Fruit fly (Drosophila melanogaster) whole organism, embryonic: ENCODE measurements around the gene ss.

ENCODE experiments used
- Adf1 ChIP-seq: fragments of 200-800 bp; sonication (Bioruptor generic); IDR thresholded peaks from 2 replicates; pipeline ENCODE4 v1.3.6; 2022; ENCODE audit warnings: missing biosample characterization, missing genetic modification characterization
- Atf-2 ChIP-seq: fragments of 200-800 bp; sonication (Bioruptor generic); optimal IDR thresholded peaks from 2 replicates; lab custom pipeline; 2016; ENCODE audit warnings: missing biosample characterization, missing genetic modification characterization
- CG11247 ChIP-seq: fragments of 200-800 bp; sonication (Bioruptor generic); IDR thresholded peaks from 2 replicates; pipeline ENCODE4 v1.3.6; 2022; ENCODE audit warnings: missing biosample characterization, missing genetic modification characterization
- CG12071 ChIP-seq: fragments of 200-800 bp; sonication (Bioruptor generic); optimal IDR thresholded peaks from 3 replicates; lab custom pipeline; 2018; ENCODE audit warnings: missing biosample characterization, mild to moderate bottlenecking, missing genetic modification characterization
- CG13123 ChIP-seq: fragments of 200-800 bp; sonication (Bioruptor generic); optimal IDR thresholded peaks from 2 replicates; lab custom pipeline; 2016; ENCODE audit warnings: missing biosample characterization, missing genetic modification characterization
- CG13296 ChIP-seq: fragments of 200-800 bp; sonication (Bioruptor generic); optimal IDR thresholded peaks from 3 replicates; lab custom pipeline; 2018; ENCODE audit warnings: missing biosample characterization, mild to moderate bottlenecking, missing genetic modification characterization
- CG14710 ChIP-seq: fragments of 200-800 bp; sonication (Bioruptor generic); optimal IDR thresholded peaks from 3 replicates; lab custom pipeline; 2019; ENCODE audit warnings: missing biosample characterization, mild to moderate bottlenecking, missing genetic modification characterization, moderate library complexity
- CG14965 ChIP-seq: fragments of 200-800 bp; sonication (Bioruptor generic); optimal IDR thresholded peaks from 2 replicates; lab custom pipeline; 2016; ENCODE audit warnings: missing biosample characterization, missing genetic modification characterization, borderline replicate concordance
- CG1602 ChIP-seq: fragments of 200-800 bp; sonication (Bioruptor generic); optimal IDR thresholded peaks from 3 replicates; lab custom pipeline; 2016; ENCODE audit warnings: missing biosample characterization, missing genetic modification characterization
- CG16813 ChIP-seq: fragments of 200-800 bp; sonication (Bioruptor generic); IDR thresholded peaks from 3 replicates; pipeline ENCODE4 v1.3.6; 2022; ENCODE audit warnings: missing biosample characterization, missing genetic modification characterization; ENCODE audit not compliant: partially characterized antibody
- CG30431 ChIP-seq: fragments of 200-800 bp; sonication (Bioruptor generic); optimal IDR thresholded peaks from 2 replicates; lab custom pipeline; 2017; ENCODE audit warnings: missing biosample characterization, missing genetic modification characterization
- CG33213 ChIP-seq: fragments of 200-800 bp; sonication (Bioruptor generic); optimal IDR thresholded peaks from 3 replicates; lab custom pipeline; 2016; ENCODE audit warnings: missing biosample characterization, missing genetic modification characterization
- CG34422 ChIP-seq: fragments of 200-800 bp; sonication (Bioruptor generic); IDR thresholded peaks from 3 replicates; pipeline ENCODE4 v1.3.6; 2022; ENCODE audit warnings: missing biosample characterization, missing genetic modification characterization
- CG3995 ChIP-seq: fragments of 200-800 bp; sonication (Bioruptor generic); optimal IDR thresholded peaks from 3 replicates; lab custom pipeline; 2016; ENCODE audit warnings: missing biosample characterization, missing genetic modification characterization
- CG4360 ChIP-seq: fragments of 200-800 bp; sonication (Bioruptor generic); IDR thresholded peaks from 2 replicates; pipeline ENCODE4 v1.3.6; 2022; ENCODE audit warnings: missing biosample characterization, missing genetic modification characterization
- CG6254 ChIP-seq: fragments of 200-800 bp; sonication (Bioruptor generic); optimal IDR thresholded peaks from 3 replicates; lab custom pipeline; 2017; ENCODE audit warnings: mild to moderate bottlenecking, missing biosample characterization, missing genetic modification reagents, missing genetic modification characterization
- CG6765 ChIP-seq: fragments of 200-800 bp; sonication (Bioruptor generic); optimal IDR thresholded peaks from 3 replicates; lab custom pipeline; 2017; ENCODE audit warnings: missing biosample characterization, mild to moderate bottlenecking, missing genetic modification characterization
- Dek ChIP-seq: fragments of 200-800 bp; sonication (Bioruptor generic); optimal IDR thresholded peaks from 3 replicates; lab custom pipeline; 2019; ENCODE audit warnings: missing biosample characterization, mild to moderate bottlenecking, missing genetic modification characterization, moderate library complexity
- Elba2 ChIP-seq: fragments of 200-800 bp; sonication (Bioruptor generic); optimal IDR thresholded peaks from 3 replicates; lab custom pipeline; 2016; ENCODE audit warnings: missing biosample characterization, missing genetic modification characterization
- Gsc ChIP-seq: fragments of 200-800 bp; sonication (Bioruptor generic); IDR thresholded peaks from 2 replicates; pipeline ENCODE4 v1.3.6; 2022; ENCODE audit warnings: missing biosample characterization, missing genetic modification characterization
- H2.0 ChIP-seq: fragments of 200-800 bp; sonication (Bioruptor generic); IDR thresholded peaks from 2 replicates; pipeline ENCODE4 v1.3.6; 2022; ENCODE audit warnings: missing biosample characterization, missing genetic modification characterization
- Hmx ChIP-seq: fragments of 200-800 bp; sonication (Bioruptor generic); optimal IDR thresholded peaks from 2 replicates; lab custom pipeline; 2016; ENCODE audit warnings: missing biosample characterization, missing genetic modification characterization
- Med ChIP-seq: fragments of 200-800 bp; sonication (Bioruptor generic); peaks from one replicate; lab custom pipeline; 2016; ENCODE audit warnings: missing biosample characterization, missing genetic modification characterization, mild to moderate bottlenecking, inconsistent platforms, moderate library complexity
- Mrtf ChIP-seq: fragments of 200-800 bp; sonication (Bioruptor generic); IDR thresholded peaks from 3 replicates; pipeline ENCODE4 v1.3.6; 2022; ENCODE audit warnings: missing biosample characterization, missing genetic modification characterization
- Rfx ChIP-seq: fragments of 200-800 bp; sonication (Bioruptor generic); IDR thresholded peaks from 2 replicates; pipeline ENCODE4 v1.3.6; 2022; ENCODE audit warnings: missing biosample characterization, missing genetic modification characterization
- Sin3A ChIP-seq: fragments of >200 bp; optimal IDR thresholded peaks from 2 replicates; lab custom pipeline; 2018
- Sry-δ ChIP-seq: fragments of 200-800 bp; sonication (Bioruptor generic); optimal IDR thresholded peaks from 2 replicates; lab custom pipeline; 2016; ENCODE audit warnings: missing biosample characterization, missing genetic modification characterization
- Stat92E ChIP-seq, 3 experiments: fragments of >200 bp in 2 of 3; fragments of 200-800 bp in 1 of 3; sonication (Bioruptor generic) in 1 of 3; optimal IDR thresholded peaks; 2 replicates each; lab custom pipeline; 2017 to 2019; ENCODE audit warnings: missing biosample characterization in 3 of 3, missing genetic modification characterization in 3 of 3, mild to moderate bottlenecking in 1 of 3, moderate library complexity in 1 of 3
- YL-1 ChIP-seq: fragments of 200-800 bp; sonication (Bioruptor generic); optimal IDR thresholded peaks from 3 replicates; lab custom pipeline; 2017; ENCODE audit warnings: missing biosample characterization, mild to moderate bottlenecking, missing genetic modification characterization
- ac ChIP-seq: fragments of 200-800 bp; sonication (Bioruptor generic); optimal IDR thresholded peaks from 3 replicates; lab custom pipeline; 2017; ENCODE audit warnings: missing biosample characterization, mild to moderate bottlenecking, missing genetic modification characterization
- aop ChIP-seq: fragments of 200-800 bp; sonication (Bioruptor generic); IDR thresholded peaks from 2 replicates; pipeline ENCODE4 v1.3.6; 2022; ENCODE audit warnings: missing biosample characterization, missing genetic modification characterization
- ap ChIP-seq: fragments of 200-800 bp; sonication (Bioruptor generic); IDR thresholded peaks from 2 replicates; pipeline ENCODE4 v1.3.6; 2022; ENCODE audit warnings: missing biosample characterization, missing genetic modification characterization
- ato ChIP-seq: fragments of 200-800 bp; sonication (Bioruptor generic); IDR thresholded peaks from 2 replicates; pipeline ENCODE4 v1.3.6; 2022; ENCODE audit warnings: missing biosample characterization, missing genetic modification characterization; ENCODE audit not compliant: partially characterized antibody
- bcd ChIP-seq: fragments of 200-800 bp; sonication (Bioruptor generic); optimal IDR thresholded peaks from 2 replicates; lab custom pipeline; 2017; ENCODE audit warnings: missing biosample characterization, mild to moderate bottlenecking, missing genetic modification characterization
- cg ChIP-seq: fragments of 200-800 bp; sonication (Bioruptor generic); optimal IDR thresholded peaks from 3 replicates; lab custom pipeline; 2019; ENCODE audit warnings: missing biosample characterization, mild to moderate bottlenecking, missing genetic modification characterization, moderate library complexity
- chm ChIP-seq: fragments of 200-800 bp; sonication (Bioruptor generic); IDR thresholded peaks from 2 replicates; pipeline ENCODE4 v1.3.6; 2022; ENCODE audit warnings: missing biosample characterization, missing genetic modification characterization
- chn ChIP-seq: fragments of 200-800 bp; sonication (Bioruptor generic); optimal IDR thresholded peaks from 2 replicates; lab custom pipeline; 2016; ENCODE audit warnings: missing biosample characterization, missing genetic modification characterization
- exex ChIP-seq: fragments of 200-800 bp; sonication (Bioruptor generic); optimal IDR thresholded peaks from 4 replicates; lab custom pipeline; 2018; ENCODE audit warnings: missing biosample characterization, mild to moderate bottlenecking, missing genetic modification characterization, moderate library complexity
- eyg ChIP-seq: fragments of 200-800 bp; sonication (Bioruptor generic); optimal IDR thresholded peaks from 3 replicates; lab custom pipeline; 2016; ENCODE audit warnings: missing biosample characterization, missing genetic modification characterization
- ftz-f1 ChIP-seq: fragments of 200-800 bp; sonication (Bioruptor generic); optimal IDR thresholded peaks from 2 replicates; lab custom pipeline; 2016; ENCODE audit warnings: missing biosample characterization, missing genetic modification characterization
- gro ChIP-seq: fragments of 200-800 bp; sonication (Bioruptor generic); optimal IDR thresholded peaks from 2 replicates; lab custom pipeline; 2016; ENCODE audit warnings: missing biosample characterization, missing genetic modification characterization
- ind ChIP-seq: fragments of 200-800 bp; sonication (Bioruptor generic); optimal IDR thresholded peaks from 3 replicates; lab custom pipeline; 2016; ENCODE audit warnings: missing biosample characterization, missing genetic modification characterization
- jigr1 ChIP-seq: fragments of 200-800 bp; sonication (Bioruptor generic); IDR thresholded peaks from 3 replicates; pipeline ENCODE4 v1.3.6; 2022; ENCODE audit warnings: missing biosample characterization, missing genetic modification characterization
- kah ChIP-seq: fragments of 200-800 bp; sonication (Bioruptor generic); optimal IDR thresholded peaks from 2 replicates; lab custom pipeline; 2018; ENCODE audit warnings: missing biosample characterization, mild to moderate bottlenecking, missing genetic modification characterization
- mirr ChIP-seq: fragments of 200-800 bp; sonication (Bioruptor generic); optimal IDR thresholded peaks from 3 replicates; lab custom pipeline; 2018; ENCODE audit warnings: missing biosample characterization, mild to moderate bottlenecking, missing genetic modification characterization
- prd ChIP-seq, 3 experiments: fragments of >200 bp in 2 of 3; fragments of 200-800 bp in 1 of 3; sonication (Bioruptor generic) in 1 of 3; optimal IDR thresholded peaks in 2 of 3; IDR thresholded peaks in 1 of 3; 2 replicates in 2 of 3; 3 replicates in 1 of 3; pipeline versions ENCODE4 v1.3.6 to Lab custom; 2017 to 2022; ENCODE audit warnings: missing biosample characterization in 1 of 3, missing genetic modification characterization in 1 of 3
- ranshi ChIP-seq: fragments of 200-800 bp; sonication (Bioruptor generic); IDR thresholded peaks from 2 replicates; pipeline ENCODE4 v1.3.6; 2022; ENCODE audit warnings: missing biosample characterization, missing genetic modification characterization
- scrt ChIP-seq: fragments of 200-800 bp; sonication (Bioruptor generic); optimal IDR thresholded peaks from 2 replicates; lab custom pipeline; 2018; ENCODE audit warnings: missing biosample characterization, mild to moderate bottlenecking, missing genetic modification characterization, moderate library complexity
- sd ChIP-seq: fragments of 200-800 bp; sonication (Bioruptor generic); optimal IDR thresholded peaks from 3 replicates; lab custom pipeline; 2018; ENCODE audit warnings: missing biosample characterization, mild to moderate bottlenecking, missing genetic modification characterization, moderate library complexity
- sr ChIP-seq: fragments of 200-800 bp; sonication (Bioruptor generic); IDR thresholded peaks from 3 replicates; pipeline ENCODE4 v1.3.6; 2022; ENCODE audit warnings: missing biosample characterization, missing genetic modification characterization
- sug ChIP-seq: fragments of 200-800 bp; optimal IDR thresholded peaks from 2 replicates; lab custom pipeline; 2019; ENCODE audit warnings: missing biosample characterization, mild to moderate bottlenecking, missing genetic modification characterization, moderate library complexity
- vnd ChIP-seq: fragments of 200-800 bp; sonication (Bioruptor generic); IDR thresholded peaks from 3 replicates; pipeline ENCODE4 v1.3.6; 2022; ENCODE audit warnings: missing biosample characterization, missing genetic modification characterization; ENCODE audit not compliant: partially characterized antibody
- yki ChIP-seq: fragments of >200 bp; optimal IDR thresholded peaks from 3 replicates; lab custom pipeline; 2018

ss gene

DNA sequence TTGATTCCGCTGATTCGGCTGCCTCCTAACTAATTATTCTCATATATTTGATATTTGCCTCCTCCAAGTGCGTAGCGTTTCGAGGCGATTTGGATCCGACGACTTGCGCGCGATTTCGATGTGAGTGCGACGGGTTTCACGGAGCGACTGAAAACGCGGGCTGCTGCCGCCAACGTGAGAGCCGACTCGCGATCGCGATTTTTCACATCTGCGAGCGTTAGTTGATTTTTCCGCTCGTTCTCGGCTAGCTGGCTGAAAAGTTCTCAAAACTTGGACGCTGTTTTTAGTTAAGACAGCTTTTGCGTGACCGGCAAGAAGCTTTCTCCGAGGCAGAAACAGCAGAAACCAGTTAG lies 46.7 kb downstream of the ss start, which contains the start of gene CG10311 (continued):
- TF ChIP-seq CG11247 (no peak), ap (GFP tag; lab: Robert Waterston, UW) (no peak), CG30431 (GFP tag; lab: Kevin White, UChicago) (no peak), eyg (GFP tag; lab: Kevin White, UChicago) (no peak), Sin3A (lab: Kevin White, UChicago) (no peak), Gsc (GFP tag; lab: Robert Waterston, UW) (no peak), sr (GFP tag; lab: Robert Waterston, UW) (no peak), CG13296 (peak; percentile 42), CG14965 (GFP tag; lab: Kevin White, UChicago) (no peak), Elba2 (GFP tag; lab: Kevin White, UChicago) (no peak), ac (GFP tag; lab: Kevin White, UChicago) (no peak), Med (GFP tag; lab: Kevin White, UChicago) (peak; percentile 57), CG33213 (GFP tag; lab: Kevin White, UChicago) (no peak), CG6254 (no peak), exex (tag; lab: Kevin White, UChicago) (no peak), Sry-δ (GFP tag; lab: Kevin White, UChicago) (no peak), prd (optimal IDR thresholded peaks at IDR 0.05; lab: Kevin White, UChicago) (no peak), prd (GFP tag; IDR thresholded peaks at IDR 0.05; lab: Robert Waterston, UW) (no peak), sug (tag; lab: Kevin White, UChicago) (peak; percentile 14), CG4360 (GFP tag; lab: Robert Waterston, UW) (no peak), Adf1 (GFP tag; lab: Robert Waterston, UW) (peak; percentile 53; the same call in 1 of the 2 replicates), ranshi (GFP tag; lab: Robert Waterston, UW) (no peak), vnd (GFP tag; lab: Robert Waterston, UW) (no peak), ato (GFP tag; lab: Robert Waterston, UW) (no peak), Stat92E (GFP tag; optimal IDR thresholded peaks at IDR 0.05; lab: Kevin White, UChicago) (no peak), CG13123 (GFP tag; lab: Kevin White, UChicago) (no peak), YL-1 (no peak), sd (tag; lab: Kevin White, UChicago) (no peak), gro (no peak), Rfx (GFP tag; lab: Robert Waterston, UW) (peak; percentile 40; the same call in 1 of the 2 replicates), CG3995 (GFP tag; lab: Kevin White, UChicago) (no peak), Dek (tag; lab: Kevin White, UChicago) (no peak), CG6765 (GFP tag; lab: Kevin White, UChicago) (no peak), chn (no peak), CG1602 (GFP tag; lab: Kevin White, UChicago) (no peak), CG12071 (GFP tag; lab: Kevin White, UChicago) (no peak), kah (GFP tag; lab: Kevin White, UChicago) (no peak), cg (no peak), scrt (GFP tag; lab: Kevin White, UChicago) (no peak), H2.0 (GFP tag; lab: Robert Waterston, UW) (no peak), mirr (GFP tag; lab: Kevin White, UChicago) (peak; percentile 8), CG16813 (no peak), jigr1 (GFP tag; lab: Robert Waterston, UW) (no peak), CG34422 (GFP tag; lab: Robert Waterston, UW) (no peak), bcd (GFP tag; lab: Kevin White, UChicago) (no peak), ftz-f1 (GFP tag; lab: Kevin White, UChicago) (peak; percentile 45), Mrtf (GFP tag; lab: Robert Waterston, UW) (no peak), yki (no peak), ind (no peak), aop (GFP tag; lab: Robert Waterston, UW) (no peak), CG14710 (no peak), chm (peak; percentile 31; the same call in 1 of the 2 replicates), Hmx (no peak), Atf-2 (no peak)
